Worm (Caenorhabditis elegans): ENCODE measurements around the gene gtf-2H1.

The gtf-2H1 gene

DNA sequence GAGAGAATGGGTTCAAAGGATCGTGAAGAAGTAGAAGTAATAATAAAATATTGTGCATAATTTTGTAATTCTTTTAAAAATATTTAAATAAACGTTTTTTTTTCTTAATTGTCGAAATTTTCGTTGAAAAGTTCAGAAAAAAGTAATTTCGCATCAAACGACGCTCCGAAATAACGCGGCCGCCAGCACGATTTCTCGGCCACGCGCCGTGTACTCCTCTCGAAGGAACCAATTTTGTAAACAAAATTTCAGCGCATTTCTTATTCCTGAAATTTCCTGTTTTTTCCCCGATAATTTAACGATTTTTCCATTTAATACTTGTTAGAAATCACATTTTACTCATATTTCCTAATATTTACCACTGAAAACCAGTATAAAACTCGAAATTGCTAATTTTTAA lies 39.5 kb downstream of the gtf-2H1 start, which contains the start of gene Y38C1AA.12 (continued):
- TF ChIP-seq rnt-1 (tag; optimal IDR thresholded peaks at IDR 0.05) (peak; percentile 74), unc-3 (GFP tag; conservative IDR thresholded peaks at IDR 0.05) (peak; percentile 57), unc-3 (tag; optimal IDR thresholded peaks at IDR 0.05) (no peak), mec-3 (tag; optimal IDR thresholded peaks at IDR 0.05; ENCODE audit: borderline replicate concordance) (peak; percentile 56), ceh-14 (tag; optimal IDR thresholded peaks at IDR 0.05) (peak; percentile 65), lim-6 (tag; optimal IDR thresholded peaks at IDR 0.05) (peak; percentile 58), eyg-1 (tag; optimal IDR thresholded peaks at IDR 0.05) (peak; percentile 53), lin-11 (tag; optimal IDR thresholded peaks at IDR 0.05) (no peak), hlh-8 (tag; optimal IDR thresholded peaks at IDR 0.05) (peak; percentile 91), tbx-2 (tag; optimal IDR thresholded peaks at IDR 0.05) (peak; percentile 90), zip-5 (tag; optimal IDR thresholded peaks at IDR 0.05) (peak; percentile 89), ceh-18 (tag; optimal IDR thresholded peaks at IDR 0.05) (peak; percentile 56), unc-55 (GFP tag; optimal IDR thresholded peaks at IDR 0.05) (peak; percentile 67), ttx-3 (tag; optimal IDR thresholded peaks at IDR 0.05) (peak; percentile 51), ceh-34 (tag; optimal IDR thresholded peaks at IDR 0.05) (peak; percentile 71), ceh-24 (tag; optimal IDR thresholded peaks at IDR 0.05) (no peak), ceh-48 (tag; optimal IDR thresholded peaks at IDR 0.05) (peak; percentile 11), fkh-10 (GFP tag; optimal IDR thresholded peaks at IDR 0.05) (no peak), fkh-6 (tag; optimal IDR thresholded peaks at IDR 0.05) (peak; percentile 52), C08G9.2 (tag; optimal IDR thresholded peaks at IDR 0.05) (peak; percentile 94), pha-2 (tag; optimal IDR thresholded peaks at IDR 0.05) (peak; percentile 65), F13H6.1 (tag; optimal IDR thresholded peaks at IDR 0.05) (peak; percentile 63)

DNA sequence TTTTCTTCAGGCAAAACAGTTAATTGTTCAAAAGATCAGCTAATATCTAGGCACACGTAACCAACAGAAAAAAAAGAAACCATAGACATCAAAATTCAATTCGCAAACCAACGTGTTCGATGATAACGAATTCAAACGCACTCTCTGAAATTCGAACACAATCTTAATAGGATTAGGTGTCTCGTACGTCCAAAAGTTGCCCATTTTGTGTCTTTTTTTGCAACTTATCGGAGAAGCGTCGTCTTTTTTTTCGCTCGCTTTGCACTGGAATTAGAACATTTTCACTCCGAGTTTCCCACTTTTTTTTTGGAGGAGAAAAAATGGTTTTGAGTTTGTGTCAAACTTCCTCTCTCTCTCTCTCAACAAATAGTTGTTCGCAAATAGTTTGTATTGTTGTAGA lies 42.5 kb downstream of the gtf-2H1 start:
- TF ChIP-seq ets-4 (tag; optimal IDR thresholded peaks at IDR 0.05) = no peak
- TF ChIP-seq pqm-1 (tag; optimal IDR thresholded peaks at IDR 0.05) = no peak
- TF ChIP-seq npax-4 (tag; optimal IDR thresholded peaks at IDR 0.05) = no peak
- TF ChIP-seq elt-4 (tag; optimal IDR thresholded peaks at IDR 0.05) = no peak
- no peak for TF ChIP-seq che-1 (tag; optimal IDR thresholded peaks at IDR 0.05)
- TF ChIP-seq ceh-48 (tag; optimal IDR thresholded peaks at IDR 0.05) = no peak
- TF ChIP-seq ceh-45 (GFP tag; IDR thresholded peaks at IDR 0.05) = no peak
- TF ChIP-seq pha-2 (tag; optimal IDR thresholded peaks at IDR 0.05) = no peak
- no peak for TF ChIP-seq unc-42 (tag; optimal IDR thresholded peaks at IDR 0.05)

DNA sequence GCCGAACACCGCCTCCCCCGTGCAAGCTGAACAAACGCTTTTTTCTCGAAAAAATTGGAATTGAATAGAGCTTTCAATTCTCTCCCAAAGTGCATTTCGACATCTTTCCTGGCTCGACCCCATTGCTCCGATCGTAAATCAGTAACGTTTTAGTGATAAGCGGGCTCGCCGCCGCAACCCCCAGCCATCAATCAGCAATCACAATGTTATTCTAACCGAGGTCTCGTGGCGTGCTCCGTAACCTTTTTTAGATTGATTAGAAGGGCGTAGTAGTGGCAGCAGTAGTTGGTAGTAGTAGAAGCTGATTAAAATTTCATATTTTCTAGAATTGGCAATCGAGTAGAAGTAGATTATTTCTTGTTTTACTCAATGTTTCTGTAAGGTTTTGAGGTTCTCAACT lies 44.2 kb downstream of the gtf-2H1 start:
- TF ChIP-seq madf-2 (tag; optimal IDR thresholded peaks at IDR 0.05) (no peak), unc-3 (GFP tag; conservative IDR thresholded peaks at IDR 0.05) (no peak), unc-3 (tag; optimal IDR thresholded peaks at IDR 0.05) (no peak), ceh-22 (tag; optimal IDR thresholded peaks at IDR 0.05) (no peak), ceh-14 (tag; optimal IDR thresholded peaks at IDR 0.05) (peak; percentile 7)

DNA sequence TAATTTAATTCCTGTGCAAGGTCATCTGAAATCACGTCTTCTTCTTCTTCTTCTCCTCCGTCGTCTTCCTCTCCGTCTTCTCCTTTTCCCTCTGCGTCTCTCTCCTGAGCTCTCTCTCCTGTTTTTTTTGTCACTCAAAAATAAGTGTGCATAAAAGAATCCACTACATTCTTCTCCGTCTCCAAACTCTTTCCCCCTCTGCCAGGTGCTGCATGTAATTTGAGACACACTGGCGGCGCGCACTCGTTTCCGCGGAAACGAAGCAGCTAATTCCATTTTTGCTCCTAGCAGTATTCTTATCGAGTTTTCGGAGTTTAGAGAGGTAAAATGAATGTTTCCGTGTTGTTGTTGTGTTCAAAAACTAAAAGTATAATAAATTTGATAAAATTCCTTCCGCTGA lies 45.5 kb downstream of the gtf-2H1 start:
- TF ChIP-seq unc-42 (tag; optimal IDR thresholded peaks at IDR 0.05) (peak; percentile 25), mec-3 (tag; optimal IDR thresholded peaks at IDR 0.05; ENCODE audit: borderline replicate concordance) (no peak), nfya-1 (tag; optimal IDR thresholded peaks at IDR 0.05) (peak; percentile 7), madf-2 (tag; optimal IDR thresholded peaks at IDR 0.05) (no peak), ceh-19 (GFP tag; optimal IDR thresholded peaks at IDR 0.05) (peak; percentile 49), ceh-14 (tag; optimal IDR thresholded peaks at IDR 0.05) (peak; percentile 18), ceh-34 (tag; optimal IDR thresholded peaks at IDR 0.05) (peak; percentile 97), pat-9 (tag; optimal IDR thresholded peaks at IDR 0.05) (no peak), tbx-2 (tag; optimal IDR thresholded peaks at IDR 0.05) (peak; percentile 22)

DNA sequence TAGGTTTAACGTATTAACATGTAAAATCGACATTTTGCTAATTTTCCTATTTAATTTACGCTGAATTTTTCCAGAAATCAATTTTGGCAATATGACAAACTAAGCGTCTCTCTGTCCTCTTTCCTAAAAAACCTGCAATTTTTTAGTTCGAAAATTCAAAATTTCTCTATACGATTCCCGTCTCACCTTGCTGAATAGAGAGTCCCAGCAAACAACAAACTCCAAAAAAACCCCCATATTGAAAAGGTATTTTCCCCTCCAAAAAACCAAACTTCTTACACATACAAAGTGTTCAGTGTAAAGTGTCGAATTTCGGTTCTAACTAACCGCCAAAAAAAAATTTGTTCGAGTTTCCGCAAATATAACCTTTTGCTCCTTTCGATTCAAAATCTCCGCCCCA lies 47.4 kb downstream of the gtf-2H1 start, which contains the start of gene pnc-1:
TSS of gene pnc-1 (plus strand) at position 301 of the 400 bp plus-strand sequence.
- no peak for TF ChIP-seq eyg-1 (tag; optimal IDR thresholded peaks at IDR 0.05)
- TF ChIP-seq T23F11.4 (GFP tag; optimal IDR thresholded peaks at IDR 0.05) = no peak
- TF ChIP-seq fkh-6 (tag; optimal IDR thresholded peaks at IDR 0.05) = no peak
- TF ChIP-seq lim-6 (tag; optimal IDR thresholded peaks at IDR 0.05) = no peak
- no peak for TF ChIP-seq ceh-24 (tag; optimal IDR thresholded peaks at IDR 0.05)
- TF ChIP-seq ceh-34 (tag; optimal IDR thresholded peaks at IDR 0.05) = no peak
- TF ChIP-seq sox-2 (GFP tag; IDR thresholded peaks at IDR 0.05) = no peak
- TF ChIP-seq ztf-16 (tag; optimal IDR thresholded peaks at IDR 0.05) = no peak
- no peak for TF ChIP-seq pax-1 (tag; optimal IDR thresholded peaks at IDR 0.05)
- TF ChIP-seq mec-3 (tag; optimal IDR thresholded peaks at IDR 0.05; ENCODE audit: borderline replicate concordance) = no peak
- TF ChIP-seq ceh-14 (tag; optimal IDR thresholded peaks at IDR 0.05) = no peak
- TF ChIP-seq unc-86 (tag; optimal IDR thresholded peaks at IDR 0.05) = no peak
- TF ChIP-seq nfya-1 (tag; optimal IDR thresholded peaks at IDR 0.05) = no peak
- no peak for TF ChIP-seq syd-9 (tag; optimal IDR thresholded peaks at IDR 0.05)
- no peak for TF ChIP-seq pha-2 (tag; optimal IDR thresholded peaks at IDR 0.05)
- no peak for TF ChIP-seq nhr-232 (tag; optimal IDR thresholded peaks at IDR 0.05)
- TF ChIP-seq dve-1 (tag; optimal IDR thresholded peaks at IDR 0.05) = no peak

Measured in whole organism, late embryonic.